Worm (Caenorhabditis elegans): Measurements from ENCODE around the gene Y43F8B.20.

Gene Y43F8B.20

ce11 chrV:19531034-19531433 is 18.6 kb downstream of the Y43F8B.20 start:
- TF ChIP-seq cnd-1 (tag; optimal IDR thresholded peaks at IDR 0.05) (no peak), lin-32 (GFP tag; optimal IDR thresholded peaks at IDR 0.05) (no peak), lsy-2 (tag; optimal IDR thresholded peaks at IDR 0.05) (no peak), nhr-2 (tag; optimal IDR thresholded peaks at IDR 0.05) (no peak), ceh-39 (tag; optimal IDR thresholded peaks at IDR 0.05) (no peak), pha-4 (tag; optimal IDR thresholded peaks at IDR 0.05) (no peak), ztf-11 (tag; optimal IDR thresholded peaks at IDR 0.05) (no peak), nhr-12 (tag; optimal IDR thresholded peaks at IDR 0.05) (no peak), flh-1 (GFP tag; optimal IDR thresholded peaks at IDR 0.05) (no peak), mls-2 (tag; optimal IDR thresholded peaks at IDR 0.05) (no peak), unc-62 (GFP tag; optimal IDR thresholded peaks at IDR 0.05) (no peak), mep-1 (tag; optimal IDR thresholded peaks at IDR 0.05) (no peak), zip-8 (tag; optimal IDR thresholded peaks at IDR 0.05) (no peak), elt-3 (tag; optimal IDR thresholded peaks at IDR 0.05) (no peak), snpc-4 (tag; optimal IDR thresholded peaks at IDR 0.05) (no peak), ces-1 (GFP tag; optimal IDR thresholded peaks at IDR 0.05) (no peak), nhr-76 (tag; optimal IDR thresholded peaks at IDR 0.05) (no peak), nhr-28 (tag; optimal IDR thresholded peaks at IDR 0.05) (no peak), drap-1 (GFP tag; optimal IDR thresholded peaks at IDR 0.05) (no peak)

ce11 chrV:19529168-19529567 is 20.4 kb downstream of the Y43F8B.20 start:
- TF ChIP-seq flh-1 (GFP tag; optimal IDR thresholded peaks at IDR 0.05): no peak
- no peak for TF ChIP-seq zip-8 (tag; optimal IDR thresholded peaks at IDR 0.05)
- TF ChIP-seq nhr-76 (tag; optimal IDR thresholded peaks at IDR 0.05): no peak
- TF ChIP-seq ceh-39 (tag; optimal IDR thresholded peaks at IDR 0.05): peak; percentile 77
- TF ChIP-seq bed-3 (GFP tag; optimal IDR thresholded peaks at IDR 0.05): no peak
- TF ChIP-seq nhr-2 (tag; optimal IDR thresholded peaks at IDR 0.05): peak; percentile 85
- TF ChIP-seq nhr-12 (tag; optimal IDR thresholded peaks at IDR 0.05): peak; percentile 27
- TF ChIP-seq mls-2 (tag; optimal IDR thresholded peaks at IDR 0.05): peak; percentile 61
- no peak for TF ChIP-seq ham-2 (GFP tag; optimal IDR thresholded peaks at IDR 0.05)
- peak; percentile 80 for TF ChIP-seq nhr-237 (tag; optimal IDR thresholded peaks at IDR 0.05)
- TF ChIP-seq drap-1 (GFP tag; optimal IDR thresholded peaks at IDR 0.05): peak; percentile 29
- no peak for TF ChIP-seq cnd-1 (tag; optimal IDR thresholded peaks at IDR 0.05)
- no peak for TF ChIP-seq ceh-83 (GFP tag; optimal IDR thresholded peaks at IDR 0.05)
- TF ChIP-seq unc-39 (tag; optimal IDR thresholded peaks at IDR 0.05): peak; percentile 99
- TF ChIP-seq unc-120 (tag; optimal IDR thresholded peaks at IDR 0.05; ENCODE audit: poor library complexity, severe bottlenecking): no peak
- no peak for TF ChIP-seq mab-5 (tag; optimal IDR thresholded peaks at IDR 0.05)
- TF ChIP-seq pha-4 (tag; optimal IDR thresholded peaks at IDR 0.05): peak; percentile 21
- TF ChIP-seq elt-3 (tag; optimal IDR thresholded peaks at IDR 0.05): peak; percentile 87
- peak; percentile 35 for TF ChIP-seq mep-1 (tag; optimal IDR thresholded peaks at IDR 0.05)
- TF ChIP-seq nhr-28 (tag; optimal IDR thresholded peaks at IDR 0.05): no peak
- TF ChIP-seq lsy-2 (tag; optimal IDR thresholded peaks at IDR 0.05): peak; percentile 56
- TF ChIP-seq sptf-1 (tag; optimal IDR thresholded peaks at IDR 0.05): no peak
- TF ChIP-seq ces-1 (GFP tag; optimal IDR thresholded peaks at IDR 0.05): peak; percentile 58
- no peak for TF ChIP-seq lin-13 (tag; optimal IDR thresholded peaks at IDR 0.05)
- peak; percentile 33 for TF ChIP-seq tbx-8 (GFP tag; optimal IDR thresholded peaks at IDR 0.05)
- TF ChIP-seq hlh-1 (tag; optimal IDR thresholded peaks at IDR 0.05): no peak
- peak; percentile 98 for TF ChIP-seq unc-62 (GFP tag; optimal IDR thresholded peaks at IDR 0.05)

ce11 chrV:19528535-19528934 is 21.1 kb downstream of the Y43F8B.20 start:
- TF ChIP-seq ham-2 (GFP tag; optimal IDR thresholded peaks at IDR 0.05): peak; percentile 17

- TF ChIP-seq hlh-1 (tag; optimal IDR thresholded peaks at IDR 0.05) (no peak), cnd-1 (tag; optimal IDR thresholded peaks at IDR 0.05) (no peak), sptf-1 (tag; optimal IDR thresholded peaks at IDR 0.05) (no peak), drap-1 (GFP tag; optimal IDR thresholded peaks at IDR 0.05) (no peak), nhr-28 (tag; optimal IDR thresholded peaks at IDR 0.05) (no peak), lin-32 (GFP tag; optimal IDR thresholded peaks at IDR 0.05) (no peak), ceh-39 (tag; optimal IDR thresholded peaks at IDR 0.05) (no peak), mls-2 (tag; optimal IDR thresholded peaks at IDR 0.05) (no peak), nhr-237 (tag; optimal IDR thresholded peaks at IDR 0.05) (no peak), mab-5 (tag; optimal IDR thresholded peaks at IDR 0.05) (no peak), pha-4 (tag; optimal IDR thresholded peaks at IDR 0.05) (no peak), nhr-12 (tag; optimal IDR thresholded peaks at IDR 0.05) (no peak), elt-3 (tag; optimal IDR thresholded peaks at IDR 0.05) (no peak), tbx-8 (GFP tag; optimal IDR thresholded peaks at IDR 0.05) (no peak), ceh-43 (GFP tag; optimal IDR thresholded peaks at IDR 0.05) (no peak), unc-120 (tag; optimal IDR thresholded peaks at IDR 0.05; ENCODE audit: poor library complexity, severe bottlenecking) (no peak), lin-13 (tag; optimal IDR thresholded peaks at IDR 0.05) (no peak)
These were observed 22.0 kb downstream of the Y43F8B.20 start for ce11 chrV:19527565-19527964.
